Fruit fly (Drosophila melanogaster) ovary, adult (tissue): ENCODE data around the gene pot.

Experiments used
- CG17801 ChIP-seq: fragments of 200-800 bp; optimal IDR thresholded peaks from 2 replicates; lab custom pipeline; 2019; ENCODE audit warnings: missing biosample characterization, mild to moderate bottlenecking, missing genetic modification characterization, moderate library complexity; ENCODE audit not compliant: partially characterized antibody

pot gene

DNA sequence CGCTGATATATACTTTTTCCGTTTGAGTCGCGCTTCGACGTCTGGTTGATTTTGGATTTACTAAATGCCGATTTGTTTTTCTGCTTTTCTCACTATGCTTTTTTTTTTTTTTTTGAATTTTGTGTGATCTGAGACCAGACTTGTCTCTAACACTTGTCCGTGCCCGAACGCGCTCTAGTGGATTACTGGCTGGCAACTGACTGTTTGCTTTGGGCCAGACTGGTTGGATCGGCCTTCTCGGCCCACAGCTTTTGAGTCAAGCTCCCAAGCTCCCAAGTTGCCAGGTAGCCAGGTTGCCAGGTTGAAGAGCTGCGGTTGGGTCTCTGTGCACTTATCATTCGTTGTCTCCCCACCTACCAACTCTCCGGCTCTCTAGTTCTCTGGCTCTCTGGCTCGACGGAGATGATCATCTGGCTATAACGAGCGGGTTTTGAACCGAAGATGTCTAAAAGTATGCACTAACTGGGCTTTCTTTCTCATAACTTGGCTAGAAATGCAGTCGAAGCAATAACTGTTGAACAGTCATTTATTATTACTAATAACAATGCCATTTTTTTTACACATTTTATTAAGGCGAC is at the start of gene pot:
Gene pot, minus strand, starts transcription at position 205 of the 578 bp plus-strand sequence.
- TF ChIP-seq CG17801 (GFP tag; lab: Kevin White, UChicago): peak; percentile 25

DNA sequence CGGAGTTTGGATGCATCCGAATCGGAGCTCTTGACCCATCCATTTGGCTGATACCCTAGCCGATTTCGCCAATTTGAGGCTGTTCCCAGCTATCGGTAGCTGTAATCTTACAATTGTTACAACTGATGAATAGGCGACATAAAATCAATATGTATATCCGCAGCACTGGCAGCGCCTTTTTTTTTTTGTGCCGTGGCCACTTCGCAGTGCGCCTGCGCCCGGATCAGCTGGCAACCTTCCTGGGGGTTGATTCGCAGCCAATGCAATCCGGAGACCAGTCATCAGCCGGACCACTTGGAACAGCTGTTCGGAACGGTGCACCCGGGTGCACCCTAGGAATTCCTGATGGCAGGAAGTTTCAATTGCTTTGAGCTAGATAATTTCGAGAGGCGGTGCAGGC is 13.7 kb upstream of the pot start, which contains the start of gene Pdzd8:
Gene Pdzd8, minus strand, starts transcription at position 125 of the 400 bp plus-strand sequence.
- no peak for TF ChIP-seq CG17801 (GFP tag; lab: Kevin White, UChicago)

DNA sequence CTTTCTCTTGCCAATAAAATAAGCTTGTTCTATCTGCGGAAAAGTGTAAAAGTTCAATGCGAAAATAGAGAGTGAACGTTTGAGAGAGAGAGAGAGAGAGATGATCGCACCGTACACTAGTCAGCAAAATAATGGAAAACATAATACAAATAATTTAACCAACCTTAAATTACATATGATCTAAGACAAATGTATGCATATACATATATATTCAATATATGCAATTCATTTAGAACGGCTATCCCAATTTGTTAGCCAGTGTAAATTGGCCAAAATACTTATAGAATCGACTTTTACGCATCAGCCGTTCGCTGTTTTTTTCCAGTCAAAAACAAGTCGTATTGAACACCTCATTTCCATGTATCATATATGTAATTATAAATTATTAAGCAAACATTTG is 8.2 kb upstream of the pot start:
- peak; percentile 16 for TF ChIP-seq CG17801 (GFP tag; lab: Kevin White, UChicago)

DNA sequence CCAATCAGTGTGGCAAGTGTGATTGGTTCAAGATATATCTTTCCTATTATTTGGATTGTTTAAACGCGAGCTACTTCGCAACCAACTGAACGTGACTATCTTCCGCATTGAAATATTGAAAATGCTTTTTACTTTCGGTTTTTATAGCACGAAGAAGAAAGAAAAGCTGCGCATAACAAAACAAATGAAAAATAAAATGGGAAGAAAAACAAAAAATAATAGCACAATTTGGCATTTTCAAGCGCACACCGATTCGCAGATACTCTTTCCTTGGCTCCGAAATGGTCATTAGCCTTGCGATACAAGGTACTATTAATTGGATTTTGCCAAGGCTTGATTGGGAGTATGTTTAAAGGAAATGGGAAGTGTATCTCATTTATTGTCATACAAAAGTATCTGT is 7.5 kb upstream of the pot start, which contains the start of gene Sclp:
Gene Sclp, minus strand, starts transcription at position 101 of the 400 bp plus-strand sequence.
- TF ChIP-seq CG17801 (GFP tag; lab: Kevin White, UChicago): peak; percentile 7

DNA sequence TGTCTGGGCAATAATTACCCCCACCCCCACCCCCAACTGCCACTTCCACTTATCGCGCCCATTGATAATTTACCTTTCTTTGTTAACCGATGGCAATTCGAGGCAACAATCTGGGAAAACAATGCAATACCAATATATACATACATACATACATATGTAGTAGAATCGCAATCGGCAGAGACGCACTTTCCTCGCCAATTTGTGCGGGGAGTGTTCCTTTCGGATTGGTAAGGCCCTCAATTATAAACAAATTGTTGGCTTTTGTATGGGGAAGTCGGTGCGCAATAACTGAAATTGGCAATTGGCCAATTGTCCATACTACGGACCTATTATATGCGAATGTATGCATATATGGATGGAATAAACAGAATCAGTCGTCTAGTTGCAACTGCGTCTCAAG is 6.6 kb upstream of the pot start:
- TF ChIP-seq CG17801 (GFP tag; lab: Kevin White, UChicago): no peak

DNA sequence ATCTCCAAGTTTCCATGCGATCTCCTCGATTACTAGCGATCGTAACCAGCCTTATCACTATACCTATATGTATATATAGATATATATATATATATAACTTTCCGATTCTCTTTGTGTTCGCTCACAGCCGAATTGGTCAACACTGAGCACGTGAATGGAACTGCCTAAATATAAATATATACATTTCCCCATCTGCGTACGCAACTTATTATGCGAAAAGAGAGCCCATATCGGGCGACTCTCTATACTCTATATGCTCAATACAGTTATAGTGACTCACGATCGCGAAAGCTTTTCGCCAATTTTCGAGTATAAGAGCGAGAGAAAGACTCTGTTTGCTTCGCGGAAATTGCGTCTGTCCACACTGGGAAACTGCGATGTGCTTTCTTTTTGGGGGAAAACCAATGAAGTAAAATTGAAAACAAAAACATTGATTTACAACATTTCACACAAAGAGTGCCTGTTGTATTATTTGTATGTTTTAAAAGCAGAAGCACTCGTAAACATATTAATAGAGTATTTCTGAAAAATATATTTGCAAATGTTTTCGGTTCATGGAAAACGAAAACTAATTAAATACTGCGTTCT is 5.7 kb upstream of the pot start:
- TF ChIP-seq CG17801 (GFP tag; lab: Kevin White, UChicago): no peak

DNA sequence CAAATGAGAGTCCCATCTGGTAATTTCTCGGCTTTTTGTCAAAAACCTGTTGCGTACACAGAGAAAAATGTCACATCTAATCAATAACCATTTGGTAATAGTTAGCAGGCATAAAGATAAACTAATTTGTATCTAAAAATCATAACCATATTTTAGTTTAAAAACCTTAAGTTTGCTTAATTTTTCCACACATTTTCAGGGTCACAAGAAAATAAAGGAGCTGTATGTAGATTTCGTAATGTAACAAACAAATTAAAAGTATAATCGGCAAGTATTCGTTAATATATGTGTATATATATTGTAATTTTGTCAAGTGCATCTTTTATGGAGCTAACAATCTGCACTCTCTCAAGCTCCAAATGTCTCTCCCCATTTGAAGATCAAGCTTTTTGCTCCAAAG is 3.9 kb upstream of the pot start:
- TF ChIP-seq CG17801 (GFP tag; lab: Kevin White, UChicago): peak; percentile 28

DNA sequence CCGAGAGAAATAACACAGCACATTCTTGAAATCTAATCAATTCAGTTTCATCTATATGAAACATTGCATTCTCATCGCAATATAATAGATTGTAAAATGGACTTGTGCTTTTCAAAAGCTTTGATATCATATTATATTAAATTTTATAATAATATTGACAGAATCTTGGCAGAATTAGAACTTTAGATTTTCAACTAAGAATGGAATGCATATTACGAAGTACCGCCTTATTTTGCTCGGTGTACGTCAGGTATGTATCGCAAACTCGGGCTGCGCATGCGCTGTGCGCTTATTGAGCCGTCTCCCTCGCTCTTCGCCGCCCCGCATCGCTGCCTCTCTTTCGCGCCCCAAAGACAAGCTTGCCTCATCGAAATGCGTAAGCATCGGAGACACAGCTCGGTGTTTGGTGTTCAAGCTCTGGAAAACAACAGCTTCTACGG is 1.9 kb downstream of the pot start:
- peak; percentile 35 for TF ChIP-seq CG17801 (GFP tag; lab: Kevin White, UChicago)

DNA sequence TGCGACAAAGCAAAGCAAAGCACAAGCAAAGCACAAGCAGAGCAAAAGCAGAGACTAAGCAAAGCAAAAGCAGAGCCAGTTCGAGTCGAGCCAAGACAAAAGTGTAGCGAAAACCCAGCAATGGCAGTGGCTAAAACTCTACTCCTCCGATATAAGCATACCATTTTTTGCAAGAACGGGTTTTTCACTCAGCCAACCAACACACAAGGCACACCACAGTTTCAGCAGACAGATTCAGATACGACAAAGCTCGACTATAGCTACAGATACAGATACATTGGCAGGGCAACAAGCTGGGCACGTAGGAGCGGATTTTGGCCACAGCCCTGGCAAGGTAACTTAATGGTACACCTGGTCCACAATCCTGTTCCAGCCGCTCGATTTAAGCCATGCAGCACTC is 3.5 kb downstream of the pot start:
- no peak for TF ChIP-seq CG17801 (GFP tag; lab: Kevin White, UChicago)

DNA sequence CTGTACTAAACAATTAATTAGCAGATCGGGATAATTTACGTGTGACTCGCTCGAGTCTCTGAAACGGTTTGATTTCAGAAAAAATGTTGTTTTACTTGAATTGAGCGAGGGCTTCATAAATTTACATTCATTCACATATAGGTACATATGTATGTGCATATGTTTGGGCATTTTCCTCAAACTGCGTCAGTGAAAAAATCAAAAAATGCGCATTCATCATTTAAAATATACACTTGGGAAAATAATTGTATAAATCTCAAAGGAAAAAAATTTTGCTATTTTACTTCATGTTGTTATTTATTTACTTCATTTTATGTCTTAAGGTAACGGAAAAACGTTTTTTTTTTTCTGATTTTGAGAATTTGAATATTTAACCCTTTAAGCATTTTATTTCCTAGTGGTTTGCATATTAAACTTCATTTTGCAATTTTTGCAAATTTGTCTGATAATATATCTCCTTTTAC is 10.2 kb downstream of the pot start, which contains the start of gene CG43156:
Gene CG43156, minus strand, starts transcription at position 51 of the 464 bp plus-strand sequence.
- peak; percentile 11 for TF ChIP-seq CG17801 (GFP tag; lab: Kevin White, UChicago)

DNA sequence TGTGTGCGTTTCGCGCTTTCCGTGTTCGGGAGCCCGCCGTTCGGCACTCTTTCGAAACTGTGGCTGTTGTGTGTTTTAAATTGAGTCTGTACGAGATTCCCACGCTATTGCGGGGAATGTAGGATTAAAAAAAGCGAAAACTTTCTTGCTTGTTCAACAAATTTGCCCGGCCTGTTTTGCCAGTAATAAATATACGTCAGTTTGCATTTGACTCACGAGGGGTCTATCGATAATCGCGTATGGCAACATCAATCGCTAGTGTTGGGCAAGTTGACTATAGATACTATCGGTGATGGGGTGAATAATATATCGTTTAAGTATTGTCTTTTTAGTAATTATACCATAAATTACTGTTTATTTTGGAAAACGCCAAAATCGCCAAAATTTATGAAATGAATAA is 11.9 kb downstream of the pot start, which contains the start of gene Upf1:
Gene Upf1, minus strand, starts transcription at position 228 of the 400 bp plus-strand sequence.
- TF ChIP-seq CG17801 (GFP tag; lab: Kevin White, UChicago): peak; percentile 57

DNA sequence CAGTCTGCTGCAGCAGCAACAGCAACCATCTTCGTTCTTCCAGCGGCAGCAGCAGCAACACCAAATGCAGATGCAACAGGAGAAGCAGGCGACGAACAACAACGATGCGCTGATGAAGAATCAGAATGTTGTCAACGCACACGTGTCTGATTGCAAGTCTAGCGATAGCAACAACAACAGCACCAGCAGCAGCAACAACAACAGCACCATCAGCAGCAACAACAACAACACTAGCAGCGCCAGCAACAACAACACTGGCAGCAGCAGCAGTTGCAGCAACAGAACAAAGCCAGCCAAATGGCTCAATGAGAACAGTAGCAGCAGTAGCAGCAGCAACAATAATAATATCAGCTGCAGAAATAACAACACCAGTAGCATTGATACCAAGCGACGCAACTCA is 21.9 kb downstream of the pot start:
- no peak for TF ChIP-seq CG17801 (GFP tag; lab: Kevin White, UChicago)

DNA sequence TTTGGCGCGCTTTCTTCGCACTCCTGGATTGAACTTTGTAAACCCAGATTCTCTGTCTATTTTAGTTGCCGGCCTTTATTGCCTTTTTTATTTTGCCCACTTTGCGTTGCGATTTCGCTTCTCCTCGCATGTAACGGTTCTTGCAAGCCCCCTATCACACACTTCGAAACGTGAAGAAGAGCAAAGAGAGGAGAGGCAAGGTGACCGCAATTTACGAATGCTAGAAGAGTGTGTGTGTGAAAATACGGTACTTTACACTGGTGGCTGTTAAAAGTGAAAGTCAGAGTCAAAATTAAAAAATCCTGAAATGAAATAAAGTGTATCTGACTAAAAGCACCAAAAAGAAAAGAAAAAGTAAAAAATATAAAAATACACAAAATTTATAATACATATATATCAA is 22.9 kb downstream of the pot start:
- TF ChIP-seq CG17801 (GFP tag; lab: Kevin White, UChicago): no peak

DNA sequence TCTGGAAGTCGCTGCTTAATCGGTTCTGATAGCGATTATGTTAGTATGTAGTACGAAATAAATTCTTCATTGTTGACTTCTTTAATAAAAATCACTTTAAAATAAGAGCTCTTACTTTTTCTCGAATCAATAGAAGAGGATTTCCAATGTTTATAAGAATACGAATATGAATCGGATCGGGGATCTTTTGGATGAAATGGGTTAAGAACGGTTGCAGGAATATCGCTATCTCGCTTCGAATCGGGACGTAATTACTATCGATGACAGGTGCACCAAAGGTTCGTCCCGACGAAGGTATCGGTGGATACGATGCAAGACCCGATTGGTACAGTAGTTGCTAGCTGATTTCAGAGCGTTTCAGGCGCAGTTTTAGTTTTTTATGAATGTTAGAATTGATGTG is 23.4 kb downstream of the pot start, which contains the start of gene wisp:
Gene wisp, plus strand, starts transcription at position 301 of the 400 bp plus-strand sequence.
- no peak for TF ChIP-seq CG17801 (GFP tag; lab: Kevin White, UChicago)

DNA sequence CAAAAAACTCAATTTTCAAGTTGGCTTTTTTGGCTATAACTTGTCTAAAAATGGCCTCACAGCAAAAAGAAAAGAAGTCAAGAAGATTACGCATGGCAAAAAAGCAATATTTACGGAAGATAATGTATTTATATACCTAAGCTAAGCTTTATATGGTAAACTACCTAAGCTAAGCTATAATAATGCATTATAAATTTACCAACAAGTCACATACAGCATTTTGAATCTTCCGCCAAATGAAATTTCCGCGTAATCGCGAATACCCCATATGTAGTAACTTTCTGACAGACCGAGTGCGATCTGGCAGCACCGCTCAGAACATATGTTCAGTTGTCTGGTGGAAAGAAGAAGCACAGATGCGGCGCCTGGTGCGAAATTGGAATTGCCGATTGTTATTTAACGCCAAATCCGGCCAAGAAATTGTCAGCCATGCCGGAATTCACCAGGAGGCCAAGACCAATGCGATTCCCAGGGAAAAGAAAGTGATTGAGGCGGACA is 25.3 kb downstream of the pot start, which contains the start of gene sicily:
Gene sicily, plus strand, starts transcription at position 51 of the 498 bp plus-strand sequence.
- TF ChIP-seq CG17801 (GFP tag; lab: Kevin White, UChicago): peak; percentile 42
